Worm (Caenorhabditis elegans) whole organism, young adult: ENCODE data around the gene srh-212.
"Not testable (repeated sequence)": the region's sequence is repeated elsewhere in the genome, so short reads cannot be mapped to it uniquely, and the experiment has no call there.

Experiments
- B0336.3 ChIP-seq: fragments of 200-800 bp; sonication (Bioruptor generic); IDR thresholded peaks from 2 replicates; pipeline ENCODE4 v1.3.6; 2022; ENCODE audit warnings: missing genetic modification characterization, missing compliant biosample characterization
- F23B12.7 ChIP-seq: sonication (generic microtip); optimal IDR thresholded peaks from 2 replicates; lab custom pipeline; 2017; ENCODE audit warnings: missing genetic modification characterization, mild to moderate bottlenecking, missing compliant biosample characterization, antibody characterized with exemption, moderate library complexity; ENCODE audit not compliant: insufficient read depth
- F39B2.1 ChIP-seq: fragments of 200-800 bp; sonication (Bioruptor generic); IDR thresholded peaks from 2 replicates; pipeline ENCODE4 v1.3.6; 2022; ENCODE audit warnings: missing genetic modification reagents, missing genetic modification characterization, missing compliant biosample characterization
- F52B5.7 ChIP-seq: sonication (generic microtip); optimal IDR thresholded peaks from 2 replicates; lab custom pipeline; 2016; ENCODE audit warnings: mild to moderate bottlenecking, missing genetic modification characterization, missing compliant biosample characterization
- F57C9.4 ChIP-seq: sonication (generic microtip); optimal IDR thresholded peaks from 2 replicates; lab custom pipeline; 2017; ENCODE audit warnings: mild to moderate bottlenecking, missing genetic modification characterization, missing compliant biosample characterization
- K11D2.4 ChIP-seq: fragments of 200-800 bp; sonication (Bioruptor generic); IDR thresholded peaks from 2 replicates; pipeline ENCODE4 v1.3.6; 2022; ENCODE audit warnings: missing genetic modification reagents, missing genetic modification characterization, missing compliant biosample characterization
- K12H6.12 ChIP-seq: fragments of 200-800 bp; sonication (Bioruptor generic); optimal IDR thresholded peaks from 2 replicates; lab custom pipeline; 2018; ENCODE audit warnings: mild to moderate bottlenecking, missing genetic modification characterization, missing compliant biosample characterization
- ZK185.1 ChIP-seq: sonication (generic microtip); optimal IDR thresholded peaks from 2 replicates; lab custom pipeline; 2016; ENCODE audit warnings: mild to moderate bottlenecking, missing genetic modification characterization, missing compliant biosample characterization; ENCODE audit not compliant: poor library complexity, severe bottlenecking
- atf-7 ChIP-seq: sonication (generic microtip); optimal IDR thresholded peaks from 2 replicates; lab custom pipeline; 2017; ENCODE audit warnings: mild to moderate bottlenecking, missing genetic modification characterization, missing compliant biosample characterization
- athp-1 ChIP-seq: sonication (generic microtip); optimal IDR thresholded peaks from 2 replicates; lab custom pipeline; 2017; ENCODE audit warnings: mild to moderate bottlenecking, missing genetic modification characterization, missing compliant biosample characterization
- attf-3 ChIP-seq: fragments of 200-800 bp; sonication (Bioruptor generic); conservative IDR thresholded peaks from 2 replicates; pipeline ENCODE4 v1.3.6; 2022; ENCODE audit warnings: missing genetic modification reagents, missing genetic modification characterization, missing compliant biosample characterization
- bed-2 ChIP-seq: fragments of 200-800 bp; sonication (Bioruptor generic); IDR thresholded peaks from 2 replicates; pipeline ENCODE4 v1.3.6; 2022; ENCODE audit warnings: missing genetic modification reagents, missing genetic modification characterization, missing compliant biosample characterization
- cebp-1 ChIP-seq, 2 experiments: fragments of 200-800 bp in 1 of 2; sonication (Bioruptor generic) in 1 of 2; sonication (generic microtip) in 1 of 2; IDR thresholded peaks in 1 of 2; optimal IDR thresholded peaks in 1 of 2; 2 replicates each; pipeline versions ENCODE4 v1.3.6 to Lab custom; 2017 to 2022; ENCODE audit warnings: missing compliant biosample characterization in 2 of 2, missing genetic modification characterization in 2 of 2, mild to moderate bottlenecking in 1 of 2, missing genetic modification reagents in 1 of 2, moderate library complexity in 1 of 2
- egl-18 ChIP-seq: fragments of 200-800 bp; sonication (Bioruptor generic); IDR thresholded peaks from 2 replicates; pipeline ENCODE4 v1.3.6; 2022; ENCODE audit warnings: missing genetic modification reagents, missing genetic modification characterization, missing compliant biosample characterization
- egrh-3 ChIP-seq: fragments of 200-800 bp; sonication (Bioruptor generic); IDR thresholded peaks from 2 replicates; pipeline ENCODE4 v1.3.6; 2022; ENCODE audit warnings: missing genetic modification reagents, missing genetic modification characterization, missing compliant biosample characterization
- fkh-3 ChIP-seq: sonication (generic microtip); optimal IDR thresholded peaks from 2 replicates; lab custom pipeline; 2016; ENCODE audit warnings: mild to moderate bottlenecking, missing genetic modification characterization, missing compliant biosample characterization
- hlh-26 ChIP-seq: fragments of 200-800 bp; sonication (Bioruptor generic); conservative IDR thresholded peaks from 2 replicates; pipeline ENCODE4 v1.3.6; 2022; ENCODE audit warnings: missing genetic modification reagents, missing genetic modification characterization, missing compliant biosample characterization
- hmg-1.2 ChIP-seq: fragments of 200-800 bp; sonication (Bioruptor generic); IDR thresholded peaks from 2 replicates; pipeline ENCODE4 v1.3.6; 2022; ENCODE audit warnings: missing genetic modification reagents, missing genetic modification characterization, missing compliant biosample characterization
- hsf-1 ChIP-seq: fragments of 200-800 bp; sonication (Bioruptor generic); IDR thresholded peaks from 2 replicates; pipeline ENCODE4 v1.3.6; 2022; ENCODE audit warnings: missing genetic modification reagents, missing genetic modification characterization, missing compliant biosample characterization
- lin-35 ChIP-seq, 3 experiments: fragments of 150-350 bp in 2 of 3; sonication (generic microtip) in 1 of 3; optimal IDR thresholded peaks; 2 replicates each; lab custom pipeline; 2014 to 2018; ENCODE audit warnings: missing biosample characterization in 3 of 3, missing genetic modification characterization in 3 of 3, missing genetic modification reagents in 3 of 3
- lin-40 ChIP-seq: sonication (generic microtip); optimal IDR thresholded peaks from 2 replicates; lab custom pipeline; 2016; ENCODE audit warnings: missing genetic modification characterization, mild to moderate bottlenecking, missing compliant biosample characterization, missing genotype, missing genetic modification reagents
- lsl-1 ChIP-seq: fragments of 200-800 bp; sonication (Bioruptor generic); optimal IDR thresholded peaks from 2 replicates; lab custom pipeline; 2018; ENCODE audit warnings: mild to moderate bottlenecking, missing genetic modification characterization, moderate library complexity, missing compliant biosample characterization
- madf-10 ChIP-seq: sonication (generic microtip); optimal IDR thresholded peaks from 2 replicates; lab custom pipeline; 2016; ENCODE audit warnings: mild to moderate bottlenecking, missing genetic modification characterization, missing compliant biosample characterization
- mes-4 ChIP-seq: sonication (generic microtip); optimal IDR thresholded peaks from 2 replicates; lab custom pipeline; 2016; ENCODE audit warnings: missing genotype, missing genetic modification characterization, missing compliant biosample characterization
- rec-8 ChIP-seq, 2 experiments: sonication (generic microtip); optimal IDR thresholded peaks; 2 replicates each; lab custom pipeline; 2016; ENCODE audit warnings: mild to moderate bottlenecking in 2 of 2, missing genetic modification characterization in 2 of 2, missing genetic modification reagents in 2 of 2, missing genotype in 2 of 2, missing biosample characterization in 1 of 2, missing compliant biosample characterization in 1 of 2, moderate library complexity in 1 of 2
- rpc-1 ChIP-seq, 2 experiments: fragments of 150-350 bp in 1 of 2; sonication (generic microtip) in 1 of 2; optimal IDR thresholded peaks; 2 replicates each; lab custom pipeline; 2014 to 2018; ENCODE audit warnings: missing biosample characterization in 1 of 2, missing genetic modification characterization in 1 of 2, missing genetic modification reagents in 1 of 2, missing genotype in 1 of 2
- sptf-2 ChIP-seq: fragments of 200-800 bp; sonication (Bioruptor generic); optimal IDR thresholded peaks from 2 replicates; lab custom pipeline; 2018; ENCODE audit warnings: mild to moderate bottlenecking, missing genetic modification characterization, missing compliant biosample characterization
- tlf-1 ChIP-seq: fragments of 200-800 bp; sonication (Bioruptor generic); optimal IDR thresholded peaks from 2 replicates; lab custom pipeline; 2018; ENCODE audit warnings: mild to moderate bottlenecking, missing genetic modification characterization, missing compliant biosample characterization
- unc-130 ChIP-seq: sonication (generic microtip); optimal IDR thresholded peaks from 2 replicates; lab custom pipeline; 2016; ENCODE audit warnings: missing genetic modification reagents, missing genetic modification characterization, missing compliant biosample characterization
- unc-62 ChIP-seq: fragments of 150-350 bp; optimal IDR thresholded peaks from 2 replicates; lab custom pipeline; 2014; ENCODE audit warnings: missing biosample characterization, missing genetic modification reagents, missing genetic modification characterization
- xnd-1 ChIP-seq: sonication (generic microtip); optimal IDR thresholded peaks from 2 replicates; lab custom pipeline; 2016; ENCODE audit warnings: missing genotype, missing genetic modification reagents, missing genetic modification characterization, missing compliant biosample characterization
- zfh-2 ChIP-seq: fragments of 200-800 bp; sonication (Bioruptor generic); conservative IDR thresholded peaks from 2 replicates; pipeline ENCODE4 v1.3.6; 2022; ENCODE audit warnings: missing genetic modification reagents, missing genetic modification characterization, missing compliant biosample characterization
- ztf-22 ChIP-seq: fragments of 200-800 bp; sonication (Bioruptor generic); optimal IDR thresholded peaks from 2 replicates; lab custom pipeline; 2018; ENCODE audit warnings: mild to moderate bottlenecking, missing genetic modification characterization, moderate library complexity, missing compliant biosample characterization

srh-212 gene

ce11 chrV:3572408-3572807 lies 24.5 kb downstream of the srh-212 start, which contains the start of gene F40C5.1:
F40C5.1 (plus strand) TSS chrV:3572708.
- TF ChIP-seq cebp-1 (GFP tag; IDR thresholded peaks at IDR 0.05; lab: Robert Waterston, UW); cebp-1 (tag; optimal IDR thresholded peaks at IDR 0.05; lab: Kevin White, UChicago); K12H6.12 (tag; lab: Kevin White, UChicago); xnd-1 (tag; lab: Kevin White, UChicago): not testable (repeated sequence)
- TF ChIP-seq, all 124 proteins: peak for 0; not testable (repeated sequence) for 124

ce11 chrV:3570695-3571094 lies 26.3 kb downstream of the srh-212 start, which contains the start of gene F40C5.2:
F40C5.2 (plus strand) TSS chrV:3570995.
- not testable (repeated sequence) for TF ChIP-seq tlf-1 (GFP tag; lab: Kevin White, UChicago); ZK185.1 (tag; lab: Kevin White, UChicago); lin-35 (GFP tag; optimal IDR thresholded peaks at IDR 0.05; lab: Kevin White, UChicago)

- not testable (repeated sequence) for TF ChIP-seq sptf-2 (GFP tag; lab: Kevin White, UChicago); K12H6.12 (tag; lab: Kevin White, UChicago); ztf-22 (GFP tag; lab: Kevin White, UChicago)
Observed at ce11 chrV:3564335-3564734, 32.6 kb downstream of the srh-212 start, which contains the start of gene T24A6.17. T24A6.17 (minus strand) TSS chrV:3564435.

- TF ChIP-seq lin-40 (tag; lab: Kevin White, UChicago); bed-2 (GFP tag; lab: Robert Waterston, UW); F57C9.4: not testable (repeated sequence)
Observed at ce11 chrV:3562824-3563223, 34.1 kb downstream of the srh-212 start, which contains the start of gene T24A6.16. T24A6.16 (minus strand) TSS chrV:3562924.

DNA sequence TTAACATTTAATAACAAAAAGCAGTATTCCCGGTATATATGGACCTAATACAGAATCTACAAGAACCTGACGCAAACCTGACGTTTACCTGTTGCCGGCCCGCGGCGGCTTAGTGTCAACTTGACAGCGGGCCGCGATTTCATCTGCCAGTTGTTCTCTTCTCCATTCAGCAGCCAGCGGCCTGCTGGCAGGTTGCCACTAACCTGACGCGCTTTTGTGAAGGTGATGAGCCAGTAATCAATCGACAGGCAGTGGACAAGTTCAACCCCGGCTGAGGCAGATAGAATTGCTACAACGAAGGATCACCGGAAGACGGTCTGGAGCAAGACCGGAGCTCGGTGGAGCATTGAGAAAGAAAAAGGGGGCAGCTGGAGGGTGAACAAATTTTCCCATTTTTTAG lies 37.2 kb downstream of the srh-212 start:
- TF ChIP-seq hsf-1 (GFP tag; lab: Robert Waterston, UW), result peak; percentile 52; the same call in 1 of the 2 replicates

DNA sequence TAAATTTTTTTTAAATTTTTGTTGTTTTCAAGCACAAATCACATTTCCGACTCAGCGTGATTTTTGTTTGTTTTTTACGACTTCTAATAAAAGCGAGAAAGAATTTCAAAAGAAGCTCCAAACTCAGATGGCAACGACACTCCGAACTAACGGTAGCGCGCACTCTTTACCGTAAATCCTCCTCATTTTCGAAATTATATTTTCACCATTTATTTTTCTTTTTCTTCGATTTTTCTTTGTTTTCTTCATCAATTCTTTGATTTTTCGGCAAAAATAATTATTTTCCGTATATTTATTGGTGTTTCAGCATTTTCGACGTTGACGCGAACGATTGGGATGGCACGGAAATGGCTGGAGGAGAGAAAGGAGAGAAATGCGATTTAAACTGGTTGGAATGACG lies 38.2 kb downstream of the srh-212 start, which contains the start of gene T24A6.1:
Gene T24A6.1, plus strand, starts transcription at position 301 of the 400 bp plus-strand sequence.
- TF ChIP-seq egrh-3 (GFP tag; lab: Robert Waterston, UW); atf-7 (tag; lab: Kevin White, UChicago); athp-1 (tag; lab: Kevin White, UChicago): not testable (repeated sequence)

DNA sequence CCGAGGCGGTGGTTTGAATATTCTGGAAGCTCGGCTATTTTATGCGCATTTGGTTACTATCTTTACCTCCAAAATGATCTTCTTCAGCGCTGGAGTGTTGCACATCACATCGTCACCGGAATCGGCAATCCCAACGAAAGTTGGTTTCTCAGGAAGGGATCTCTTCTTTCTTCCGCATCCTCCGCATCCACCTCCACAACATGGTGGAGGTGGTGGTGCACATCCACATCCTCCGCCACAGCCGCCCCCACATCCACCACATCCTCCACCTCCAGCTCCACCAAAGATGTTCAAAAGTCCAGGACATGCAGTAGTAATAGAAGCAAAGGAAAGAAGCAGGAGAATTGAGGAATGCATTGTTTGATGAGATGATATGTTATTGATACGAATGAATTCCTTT lies 39.5 kb downstream of the srh-212 start, which contains the start of gene grl-31:
Gene grl-31, minus strand, starts transcription at position 357 of the 400 bp plus-strand sequence.
- TF ChIP-seq K11D2.4, result no peak
- TF ChIP-seq xnd-1 (tag; lab: Kevin White, UChicago), result no peak
- TF ChIP-seq rpc-1 (optimal IDR thresholded peaks at IDR 0.05; lab: Kevin White, UChicago), result no peak
- TF ChIP-seq rpc-1 (tag; optimal IDR thresholded peaks at IDR 0.05; lab: Kevin White, UChicago), result no peak
- no peak for TF ChIP-seq hmg-1.2 (GFP tag; lab: Robert Waterston, UW)
- TF ChIP-seq fkh-3 (tag; lab: Kevin White, UChicago), result no peak
- TF ChIP-seq zfh-2 (GFP tag; lab: Robert Waterston, UW), result peak; percentile 59

DNA sequence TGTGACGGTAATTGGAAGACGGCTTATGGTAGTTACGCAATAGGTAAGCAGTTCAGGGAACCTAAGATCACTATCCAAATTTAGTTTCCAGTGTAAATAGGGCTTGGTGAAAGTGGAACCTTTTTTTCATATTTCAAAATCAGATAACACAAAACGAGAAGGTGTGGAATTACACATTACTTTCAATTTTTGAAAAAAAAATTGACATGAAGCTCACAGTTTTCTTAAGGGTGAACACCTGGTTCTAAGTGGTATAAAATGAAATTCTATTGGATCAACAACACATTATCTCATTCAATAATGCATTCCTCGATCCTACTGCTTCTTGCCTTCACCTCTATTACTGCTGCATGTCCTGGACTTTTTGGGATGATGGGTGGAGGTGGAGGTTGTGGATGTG lies 41.0 kb downstream of the srh-212 start, which contains the start of gene grl-30:
Gene grl-30, plus strand, starts transcription at position 301 of the 400 bp plus-strand sequence.
- TF ChIP-seq lin-35 (GFP tag; optimal IDR thresholded peaks at IDR 0.05; lab: Kevin White, UChicago), result no peak
- no peak for TF ChIP-seq K12H6.12 (tag; lab: Kevin White, UChicago)
- no peak for TF ChIP-seq hlh-26 (GFP tag; lab: Robert Waterston, UW)
- TF ChIP-seq F39B2.1 (GFP tag; lab: Robert Waterston, UW), result no peak
- no peak for TF ChIP-seq attf-3
- no peak for TF ChIP-seq madf-10 (tag; lab: Kevin White, UChicago)
- TF ChIP-seq rec-8 (tag; optimal IDR thresholded peaks at IDR 0.05; lab: Kevin White, UChicago), result no peak
- TF ChIP-seq F23B12.7 (tag; lab: Kevin White, UChicago), result no peak
- no peak for TF ChIP-seq F52B5.7
- TF ChIP-seq unc-130, result no peak
- no peak for TF ChIP-seq B0336.3
- TF ChIP-seq lsl-1, result no peak
- TF ChIP-seq unc-62 (GFP tag; lab: Kevin White, UChicago), result no peak
- no peak for TF ChIP-seq mes-4 (tag; lab: Kevin White, UChicago)
- no peak for TF ChIP-seq egl-18 (GFP tag; lab: Robert Waterston, UW)
- no peak for TF ChIP-seq xnd-1 (tag; lab: Kevin White, UChicago)
